Worm (Caenorhabditis elegans) whole organism, mixed stage, embryonic: ENCODE data around the gene xpf-1.

Experiments used
- bed-3 ChIP-seq: fragments of 200-800 bp; sonication (Bioruptor generic); optimal IDR thresholded peaks from 3 replicates; lab custom pipeline; 2018; ENCODE audit warnings: mild to moderate bottlenecking, missing genetic modification characterization, moderate library complexity, missing compliant biosample characterization
- blmp-1 ChIP-seq: fragments of 150-350 bp; optimal IDR thresholded peaks from 2 replicates; lab custom pipeline; 2014; ENCODE audit warnings: missing biosample characterization, missing genetic modification characterization
- lin-13 ChIP-seq: fragments of 150-350 bp; optimal IDR thresholded peaks from 2 replicates; lab custom pipeline; 2014; ENCODE audit warnings: missing biosample characterization, missing genetic modification characterization
- lsy-2 ChIP-seq: fragments of 150-350 bp; optimal IDR thresholded peaks from 2 replicates; lab custom pipeline; 2014; ENCODE audit warnings: missing biosample characterization, missing genetic modification characterization
- mab-5 ChIP-seq: fragments of 150-350 bp; optimal IDR thresholded peaks from 2 replicates; lab custom pipeline; 2014; ENCODE audit warnings: missing biosample characterization, missing genetic modification characterization
- mls-2 ChIP-seq: sonication (generic microtip); optimal IDR thresholded peaks from 2 replicates; lab custom pipeline; 2016; ENCODE audit warnings: mild to moderate bottlenecking, missing genetic modification characterization, moderate library complexity, missing compliant biosample characterization
- nhr-237 ChIP-seq: fragments of 150-350 bp; optimal IDR thresholded peaks from 2 replicates; lab custom pipeline; 2014; ENCODE audit warnings: missing biosample characterization, missing genetic modification characterization
- nhr-28 ChIP-seq: fragments of 150-350 bp; optimal IDR thresholded peaks from 2 replicates; lab custom pipeline; 2014; ENCODE audit warnings: missing biosample characterization, missing genetic modification characterization
- sptf-1 ChIP-seq: sonication (generic microtip); optimal IDR thresholded peaks from 2 replicates; lab custom pipeline; 2017; ENCODE audit warnings: mild to moderate bottlenecking, missing genetic modification characterization, moderate library complexity, missing compliant biosample characterization
- unc-39 ChIP-seq: fragments of 150-350 bp; optimal IDR thresholded peaks from 2 replicates; lab custom pipeline; 2014; ENCODE audit warnings: missing biosample characterization, missing genetic modification characterization
- unc-62 ChIP-seq: fragments of 150-350 bp; optimal IDR thresholded peaks from 2 replicates; lab custom pipeline; 2014; ENCODE audit warnings: missing biosample characterization, missing genetic modification reagents, missing genetic modification characterization

ce11 chrII:11700635-11701034, 4.7 kb downstream of the xpf-1 start:
- no peak for TF ChIP-seq unc-62 (GFP tag; lab: Kevin White, UChicago)
- TF ChIP-seq unc-39 (tag; lab: Kevin White, UChicago): no peak
- no peak for TF ChIP-seq blmp-1 (tag; lab: Kevin White, UChicago)
- no peak for TF ChIP-seq nhr-237 (tag; lab: Kevin White, UChicago)
- TF ChIP-seq nhr-28 (tag; lab: Kevin White, UChicago): no peak
- no peak for TF ChIP-seq bed-3 (GFP tag; lab: Kevin White, UChicago)
- TF ChIP-seq lsy-2 (tag; lab: Kevin White, UChicago): no peak
- TF ChIP-seq mls-2 (tag; lab: Kevin White, UChicago): no peak
- TF ChIP-seq sptf-1 (tag; lab: Kevin White, UChicago): no peak
- no peak for TF ChIP-seq lin-13 (tag; lab: Kevin White, UChicago)
- no peak for TF ChIP-seq mab-5 (tag; lab: Kevin White, UChicago)
